Worm (Caenorhabditis elegans) whole organism, midembryonic: ENCODE results near the gene ncr-2.

Experiments
- T22C8.4 ChIP-seq: fragments of 200-800 bp; sonication (Bioruptor generic); IDR thresholded peaks from 2 replicates; pipeline ENCODE4 v1.3.6; 2022; ENCODE audit warnings: missing genetic modification characterization, missing compliant biosample characterization
- cog-1 ChIP-seq: sonication (generic microtip); optimal IDR thresholded peaks from 2 replicates; lab custom pipeline; 2016; ENCODE audit warnings: missing genetic modification characterization, missing compliant biosample characterization
- flt-1 ChIP-seq: fragments of 200-800 bp; sonication (Bioruptor generic); IDR thresholded peaks from 2 replicates; pipeline ENCODE4 v1.3.6; 2022; ENCODE audit warnings: missing genetic modification characterization, missing compliant biosample characterization
- med-1 ChIP-seq: sonication (generic microtip); optimal IDR thresholded peaks from 2 replicates; lab custom pipeline; 2017; ENCODE audit warnings: missing genetic modification characterization, mild to moderate bottlenecking, missing compliant biosample characterization, antibody characterized with exemption, missing genetic modification reagents; ENCODE audit not compliant: insufficient read depth
- ref-1 ChIP-seq: fragments of 200-800 bp; sonication (Bioruptor generic); conservative IDR thresholded peaks from 2 replicates; pipeline ENCODE4 v1.3.6; 2022; ENCODE audit warnings: missing genetic modification reagents, missing genetic modification characterization, missing compliant biosample characterization
- tab-1 ChIP-seq: fragments of 200-800 bp; sonication (Bioruptor generic); IDR thresholded peaks from 2 replicates; pipeline ENCODE4 v1.3.6; 2022; ENCODE audit warnings: missing genetic modification characterization, missing compliant biosample characterization
- ztf-23 ChIP-seq: fragments of 200-800 bp; sonication (Bioruptor generic); IDR thresholded peaks from 2 replicates; pipeline ENCODE4 v1.3.6; 2022; ENCODE audit warnings: missing genetic modification reagents, missing genetic modification characterization, missing compliant biosample characterization

- TF ChIP-seq ztf-23 (GFP tag; lab: Robert Waterston, UW), result no peak
- TF ChIP-seq tab-1 (GFP tag; lab: Robert Waterston, UW), result no peak
- no peak for TF ChIP-seq flt-1
- no peak for TF ChIP-seq med-1
- no peak for TF ChIP-seq cog-1 (tag; lab: Kevin White, UChicago)
- no peak for TF ChIP-seq ref-1 (GFP tag; lab: Robert Waterston, UW)
- TF ChIP-seq T22C8.4 (GFP tag; lab: Robert Waterston, UW), result no peak
These were observed 4.5 kb downstream of the ncr-2 start for ce11 chrIII:8262599-8262998.
